Worm (Caenorhabditis elegans) whole organism, L2 larva: ENCODE data around the gene ZK899.2.

ENCODE experiments used
- C34F6.9 ChIP-seq: fragments of 150-350 bp; optimal IDR thresholded peaks from 2 replicates; lab custom pipeline; 2014; ENCODE audit warnings: missing biosample characterization, missing genetic modification characterization
- F13H6.1 ChIP-seq: sonication (generic microtip); optimal IDR thresholded peaks from 2 replicates; lab custom pipeline; 2016; ENCODE audit warnings: missing genetic modification characterization, missing compliant biosample characterization
- R02D3.7 ChIP-seq: fragments of 150-350 bp; optimal IDR thresholded peaks from 2 replicates; lab custom pipeline; 2014; ENCODE audit warnings: missing biosample characterization, missing genetic modification characterization
- Y55F3AM.14 ChIP-seq: fragments of 200-800 bp; sonication (Bioruptor generic); optimal IDR thresholded peaks from 2 replicates; lab custom pipeline; 2018; ENCODE audit warnings: mild to moderate bottlenecking, missing genetic modification characterization, missing compliant biosample characterization
- ZK546.5 ChIP-seq: sonication (generic microtip); optimal IDR thresholded peaks from 2 replicates; lab custom pipeline; 2017; ENCODE audit warnings: missing biosample characterization, missing genetic modification characterization
- alr-1 ChIP-seq: fragments of 150-350 bp; optimal IDR thresholded peaks from 2 replicates; lab custom pipeline; 2014; ENCODE audit warnings: missing biosample characterization, missing genetic modification characterization
- aly-2 ChIP-seq: fragments of 150-350 bp; optimal IDR thresholded peaks from 2 replicates; lab custom pipeline; 2014; ENCODE audit warnings: missing biosample characterization, missing genetic modification characterization
- ama-1 ChIP-seq: fragments of 150-350 bp; optimal IDR thresholded peaks from 2 replicates; lab custom pipeline; 2018; ENCODE audit warnings: inconsistent platforms
- blmp-1 ChIP-seq: sonication (generic microtip); optimal IDR thresholded peaks from 2 replicates; lab custom pipeline; 2017; ENCODE audit warnings: missing genetic modification characterization, mild to moderate bottlenecking, missing compliant biosample characterization, antibody characterized with exemption, moderate library complexity; ENCODE audit not compliant: insufficient read depth
- ceh-16 ChIP-seq: fragments of 150-350 bp; optimal IDR thresholded peaks from 2 replicates; lab custom pipeline; 2014; ENCODE audit warnings: missing biosample characterization, missing genetic modification characterization
- ceh-82 ChIP-seq: fragments of 150-350 bp; optimal IDR thresholded peaks from 2 replicates; lab custom pipeline; 2014; ENCODE audit warnings: missing biosample characterization, missing genetic modification characterization
- crh-2 ChIP-seq: sonication (generic microtip); optimal IDR thresholded peaks from 2 replicates; lab custom pipeline; 2017; ENCODE audit warnings: missing biosample characterization, missing genetic modification characterization
- dmd-4 ChIP-seq: sonication (generic microtip); optimal IDR thresholded peaks from 2 replicates; lab custom pipeline; 2017; ENCODE audit warnings: missing biosample characterization, missing genetic modification characterization
- egl-27 ChIP-seq: sonication (generic microtip); optimal IDR thresholded peaks from 3 replicates; lab custom pipeline; 2017; ENCODE audit warnings: missing biosample characterization, missing genetic modification reagents, missing genetic modification characterization
- elt-1 ChIP-seq: fragments of 150-350 bp; optimal IDR thresholded peaks from 2 replicates; lab custom pipeline; 2014; ENCODE audit warnings: missing biosample characterization, missing genetic modification characterization
- elt-3 ChIP-seq: sonication (generic microtip); optimal IDR thresholded peaks from 2 replicates; lab custom pipeline; 2017; ENCODE audit warnings: missing biosample characterization, missing genetic modification characterization
- fos-1 ChIP-seq: fragments of 150-350 bp; optimal IDR thresholded peaks from 2 replicates; lab custom pipeline; 2014; ENCODE audit warnings: missing biosample characterization, missing genetic modification characterization
- gmeb-1 ChIP-seq: fragments of 150-350 bp; optimal IDR thresholded peaks from 2 replicates; lab custom pipeline; 2014; ENCODE audit warnings: missing biosample characterization, missing genetic modification characterization
- lin-11 ChIP-seq: fragments of 150-350 bp; sonication (generic microtip); optimal IDR thresholded peaks from 2 replicates; lab custom pipeline; 2014; ENCODE audit warnings: missing biosample characterization, missing genetic modification characterization, inconsistent platforms, mixed read lengths
- lsy-2 ChIP-seq, 2 experiments: fragments of 150-350 bp in 1 of 2; sonication (generic microtip) in 1 of 2; optimal IDR thresholded peaks; 2 replicates each; lab custom pipeline; 2014 to 2017; ENCODE audit warnings: missing biosample characterization in 2 of 2, missing genetic modification characterization in 2 of 2
- mab-5 ChIP-seq: fragments of 150-350 bp; optimal IDR thresholded peaks from 2 replicates; lab custom pipeline; 2014; ENCODE audit warnings: missing biosample characterization, missing genetic modification characterization
- mbf-1 ChIP-seq: sonication (generic microtip); optimal IDR thresholded peaks from 2 replicates; lab custom pipeline; 2017; ENCODE audit warnings: missing biosample characterization, missing genetic modification characterization
- nhr-10 ChIP-seq: sonication (generic microtip); optimal IDR thresholded peaks from 2 replicates; lab custom pipeline; 2017; ENCODE audit warnings: missing biosample characterization, missing genetic modification characterization
- nhr-11 ChIP-seq: fragments of 150-350 bp; optimal IDR thresholded peaks from 2 replicates; lab custom pipeline; 2014; ENCODE audit warnings: missing biosample characterization, missing genetic modification characterization
- nhr-129 ChIP-seq: fragments of 150-350 bp; optimal IDR thresholded peaks from 2 replicates; lab custom pipeline; 2014; ENCODE audit warnings: missing biosample characterization, missing genetic modification characterization
- nhr-21 ChIP-seq: fragments of 150-350 bp; optimal IDR thresholded peaks from 2 replicates; lab custom pipeline; 2014; ENCODE audit warnings: missing biosample characterization, missing genetic modification characterization
- nhr-23 ChIP-seq: fragments of 150-350 bp; optimal IDR thresholded peaks from 2 replicates; lab custom pipeline; 2014; ENCODE audit warnings: missing biosample characterization, missing genetic modification reagents, missing genetic modification characterization
- nhr-237 ChIP-seq: fragments of 150-350 bp; optimal IDR thresholded peaks from 2 replicates; lab custom pipeline; 2014; ENCODE audit warnings: missing biosample characterization, missing genetic modification characterization
- nhr-25 ChIP-seq: fragments of 150-350 bp; sonication (generic microtip); optimal IDR thresholded peaks from 3 replicates; lab custom pipeline; 2014; ENCODE audit warnings: missing biosample characterization, missing genetic modification characterization
- nhr-6 ChIP-seq: fragments of 150-350 bp; optimal IDR thresholded peaks from 2 replicates; lab custom pipeline; 2014; ENCODE audit warnings: missing biosample characterization, missing genetic modification characterization
- nhr-77 ChIP-seq: fragments of 150-350 bp; optimal IDR thresholded peaks from 2 replicates; lab custom pipeline; 2014; ENCODE audit warnings: missing biosample characterization, missing genetic modification characterization
- sem-4 ChIP-seq: fragments of 150-350 bp; optimal IDR thresholded peaks from 2 replicates; lab custom pipeline; 2014; ENCODE audit warnings: missing biosample characterization, missing genetic modification reagents, missing genetic modification characterization
- skn-1 ChIP-seq: sonication (generic microtip); optimal IDR thresholded peaks from 2 replicates; lab custom pipeline; 2017; ENCODE audit warnings: missing biosample characterization, missing genetic modification characterization
- sma-3 ChIP-seq: sonication (generic microtip); optimal IDR thresholded peaks from 2 replicates; lab custom pipeline; 2016; ENCODE audit warnings: missing genetic modification reagents, missing genetic modification characterization, missing compliant biosample characterization
- sma-9 ChIP-seq, 2 experiments: fragments of 150-350 bp in 1 of 2; sonication (generic microtip) in 1 of 2; optimal IDR thresholded peaks; 2 replicates each; lab custom pipeline; 2014 to 2016; ENCODE audit warnings: missing genetic modification characterization in 2 of 2, mild to moderate bottlenecking in 1 of 2, missing biosample characterization in 1 of 2, missing compliant biosample characterization in 1 of 2, missing genetic modification reagents in 1 of 2, moderate library complexity in 1 of 2
- snpc-4 ChIP-seq: fragments of 150-350 bp; optimal IDR thresholded peaks from 2 replicates; lab custom pipeline; 2014; ENCODE audit warnings: missing biosample characterization, missing genetic modification characterization
- unc-39 ChIP-seq: fragments of 150-350 bp; optimal IDR thresholded peaks from 2 replicates; lab custom pipeline; 2014; ENCODE audit warnings: missing biosample characterization, missing genetic modification characterization
- unc-55 ChIP-seq: fragments of 150-350 bp; sonication (generic microtip); optimal IDR thresholded peaks from 3 replicates; lab custom pipeline; 2014; ENCODE audit warnings: missing biosample characterization, missing genetic modification reagents, missing genetic modification characterization
- unc-62 ChIP-seq: fragments of 150-350 bp; optimal IDR thresholded peaks from 2 replicates; lab custom pipeline; 2014; ENCODE audit warnings: missing biosample characterization, missing genetic modification reagents, missing genetic modification characterization
- zag-1 ChIP-seq: fragments of 150-350 bp; optimal IDR thresholded peaks from 2 replicates; lab custom pipeline; 2014; ENCODE audit warnings: missing biosample characterization, missing genetic modification characterization
- ztf-1 ChIP-seq: fragments of 200-800 bp; sonication (Bioruptor generic); conservative IDR thresholded peaks from 2 replicates; pipeline ENCODE4 v1.3.6; 2022; ENCODE audit warnings: missing genetic modification characterization, missing compliant biosample characterization
- ztf-11 ChIP-seq: sonication (generic microtip); optimal IDR thresholded peaks from 2 replicates; lab custom pipeline; 2017; ENCODE audit warnings: missing biosample characterization, missing genetic modification characterization
- ztf-4 ChIP-seq: fragments of 150-350 bp; optimal IDR thresholded peaks from 2 replicates; lab custom pipeline; 2014; ENCODE audit warnings: missing biosample characterization, missing genetic modification characterization

The ZK899.2 gene

DNA sequence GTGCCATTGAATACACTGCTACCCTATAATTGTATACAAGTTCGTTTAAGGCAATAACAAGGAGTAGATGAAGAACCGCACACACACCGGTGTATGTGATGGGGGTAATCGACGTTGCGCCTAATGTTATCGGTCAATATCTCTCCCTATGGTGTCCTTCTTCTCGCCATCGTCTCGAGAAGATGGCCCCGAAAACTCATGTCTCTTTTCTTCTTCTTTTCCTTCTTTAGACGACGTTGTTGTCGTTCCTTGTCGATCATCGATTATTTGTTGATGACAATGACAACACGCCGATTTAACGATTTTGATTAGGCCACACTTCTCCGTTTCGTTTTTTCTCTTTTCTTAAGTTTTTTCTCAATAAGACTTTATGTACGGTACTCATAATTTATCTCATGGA, 42.7 kb downstream of the ZK899.2 start:
- TF ChIP-seq nhr-23: no peak
- TF ChIP-seq F13H6.1 (tag; lab: Kevin White, UChicago): no peak
- TF ChIP-seq unc-55: no peak
- no peak for TF ChIP-seq skn-1 (tag; lab: Kevin White, UChicago)
- no peak for TF ChIP-seq aly-2 (tag; lab: Kevin White, UChicago)
- no peak for TF ChIP-seq ztf-11
- TF ChIP-seq nhr-25 (tag; lab: Kevin White, UChicago): peak; percentile 37
- no peak for TF ChIP-seq mab-5
- TF ChIP-seq nhr-21 (tag; lab: Kevin White, UChicago): peak; percentile 53
- no peak for TF ChIP-seq sem-4
- TF ChIP-seq ama-1 (lab: Kevin White, UChicago): no peak
- TF ChIP-seq ceh-16 (tag; lab: Kevin White, UChicago): no peak
- TF ChIP-seq zag-1 (tag; lab: Kevin White, UChicago): no peak
- no peak for TF ChIP-seq nhr-11 (tag; lab: Kevin White, UChicago)
- TF ChIP-seq sma-3 (GFP tag; lab: Kevin White, UChicago): peak; percentile 35
- no peak for TF ChIP-seq unc-39 (tag; lab: Kevin White, UChicago)
- no peak for TF ChIP-seq elt-3 (tag; lab: Kevin White, UChicago)
- no peak for TF ChIP-seq blmp-1
- TF ChIP-seq ztf-1 (GFP tag; lab: Robert Waterston, UW): no peak
- no peak for TF ChIP-seq ztf-4 (tag; lab: Kevin White, UChicago)
- no peak for TF ChIP-seq egl-27 (tag; lab: Kevin White, UChicago)
- TF ChIP-seq gmeb-1 (tag; lab: Kevin White, UChicago): no peak
- no peak for TF ChIP-seq crh-2
- TF ChIP-seq sma-9 (GFP tag; optimal IDR thresholded peaks at IDR 0.05; lab: Kevin White, UChicago): peak; percentile 32
- TF ChIP-seq sma-9 (tag; optimal IDR thresholded peaks at IDR 0.05; lab: Kevin White, UChicago): no peak
- no peak for TF ChIP-seq fos-1 (tag; lab: Kevin White, UChicago)
- TF ChIP-seq elt-1 (tag; lab: Kevin White, UChicago): no peak
- TF ChIP-seq lin-11 (tag; lab: Kevin White, UChicago): no peak
- TF ChIP-seq ceh-82 (tag; lab: Kevin White, UChicago): no peak
- TF ChIP-seq unc-62: no peak
- no peak for TF ChIP-seq nhr-237 (tag; lab: Kevin White, UChicago)
- no peak for TF ChIP-seq mbf-1 (tag; lab: Kevin White, UChicago)
- no peak for TF ChIP-seq lsy-2 (tag; optimal IDR thresholded peaks at IDR 0.05; lab: Kevin White, UChicago)
- peak; percentile 15 for TF ChIP-seq nhr-129 (tag; lab: Kevin White, UChicago)

DNA sequence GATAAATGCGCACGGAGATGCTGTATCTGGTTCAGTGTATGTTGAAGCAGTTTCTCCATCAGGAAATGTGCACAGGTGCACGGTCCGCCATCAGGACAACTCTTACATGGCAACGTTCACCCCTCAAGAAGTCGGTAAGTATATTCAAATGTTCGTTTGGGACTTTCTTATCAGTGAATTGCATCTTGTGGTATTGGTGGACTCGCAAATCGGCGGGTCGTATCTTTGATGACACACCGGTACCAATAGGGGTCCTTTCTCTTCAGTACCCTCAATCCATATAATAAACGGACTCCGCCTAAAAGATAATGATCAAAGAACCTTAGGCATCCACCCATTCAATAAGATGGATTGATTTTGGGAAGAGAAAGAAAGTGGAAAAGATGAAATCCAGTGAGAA, 45.9 kb downstream of the ZK899.2 start:
- TF ChIP-seq ceh-16 (tag; lab: Kevin White, UChicago) (peak; percentile 36), elt-1 (tag; lab: Kevin White, UChicago) (peak; percentile 78), nhr-129 (tag; lab: Kevin White, UChicago) (no peak), aly-2 (tag; lab: Kevin White, UChicago) (no peak)

DNA sequence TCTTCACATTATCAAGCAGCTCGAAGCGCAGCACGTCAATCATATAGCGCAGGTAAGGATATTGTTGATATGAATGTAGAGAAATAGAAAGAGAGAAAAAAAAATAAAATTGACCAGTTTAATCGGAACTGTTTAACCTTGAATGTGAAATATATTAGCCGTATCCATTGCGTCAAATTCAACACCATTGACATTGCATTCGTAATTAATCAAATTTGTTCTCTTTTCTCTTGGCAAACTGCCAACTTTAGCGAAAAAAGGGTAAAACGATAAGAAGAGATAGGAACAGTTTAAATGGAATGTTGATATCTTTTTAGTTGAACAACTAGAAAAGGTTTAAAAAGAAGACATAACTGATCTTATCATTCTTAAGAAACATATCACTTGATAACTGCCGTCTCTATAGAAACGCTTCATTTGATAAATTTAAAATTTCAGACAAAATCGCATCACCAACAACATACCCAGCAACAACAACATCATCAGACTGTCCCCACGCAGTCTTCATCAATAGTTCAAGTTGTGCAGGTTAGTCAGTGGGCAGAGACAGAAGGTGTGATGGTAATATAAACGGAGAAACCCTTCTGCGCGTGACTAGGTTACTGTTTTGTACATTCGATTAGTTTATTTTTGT, 48.1 kb downstream of the ZK899.2 start:
- peak; percentile 22 for TF ChIP-seq F13H6.1 (tag; lab: Kevin White, UChicago)
- no peak for TF ChIP-seq sem-4
- TF ChIP-seq ztf-1 (GFP tag; lab: Robert Waterston, UW): no peak
- TF ChIP-seq sma-3 (GFP tag; lab: Kevin White, UChicago): peak; percentile 82
- peak; percentile 88 for TF ChIP-seq sma-9 (GFP tag; optimal IDR thresholded peaks at IDR 0.05; lab: Kevin White, UChicago)
- TF ChIP-seq sma-9 (tag; optimal IDR thresholded peaks at IDR 0.05; lab: Kevin White, UChicago): no peak
- no peak for TF ChIP-seq nhr-237 (tag; lab: Kevin White, UChicago)
- no peak for TF ChIP-seq Y55F3AM.14 (GFP tag; lab: Kevin White, UChicago)
- no peak for TF ChIP-seq gmeb-1 (tag; lab: Kevin White, UChicago)
- TF ChIP-seq zag-1 (tag; lab: Kevin White, UChicago): no peak
- peak; percentile 21 for TF ChIP-seq C34F6.9 (tag; lab: Kevin White, UChicago)
- TF ChIP-seq unc-62: no peak
- TF ChIP-seq elt-1 (tag; lab: Kevin White, UChicago): no peak
- TF ChIP-seq elt-3 (tag; lab: Kevin White, UChicago): no peak
- TF ChIP-seq blmp-1: peak; percentile 71
- no peak for TF ChIP-seq nhr-23
- no peak for TF ChIP-seq dmd-4 (tag; lab: Kevin White, UChicago)
- no peak for TF ChIP-seq ztf-4 (tag; lab: Kevin White, UChicago)
- TF ChIP-seq lsy-2 (tag; optimal IDR thresholded peaks at IDR 0.05; lab: Kevin White, UChicago): peak in 1 of 2 experiments; percentile 26
- no peak for TF ChIP-seq unc-55
- TF ChIP-seq nhr-10 (tag; lab: Kevin White, UChicago): no peak
- TF ChIP-seq egl-27 (tag; lab: Kevin White, UChicago): peak; percentile 66
- TF ChIP-seq skn-1 (tag; lab: Kevin White, UChicago): no peak
- peak; percentile 3 for TF ChIP-seq fos-1 (tag; lab: Kevin White, UChicago)
- TF ChIP-seq snpc-4 (tag; lab: Kevin White, UChicago): no peak
- peak; percentile 88 for TF ChIP-seq nhr-25 (tag; lab: Kevin White, UChicago)
- TF ChIP-seq alr-1 (tag; lab: Kevin White, UChicago): no peak
- no peak for TF ChIP-seq ZK546.5 (tag; lab: Kevin White, UChicago)
- peak; percentile 38 for TF ChIP-seq nhr-6 (tag; lab: Kevin White, UChicago)
- TF ChIP-seq nhr-21 (tag; lab: Kevin White, UChicago): peak; percentile 79
- no peak for TF ChIP-seq R02D3.7 (tag; lab: Kevin White, UChicago)
- peak; percentile 26 for TF ChIP-seq ceh-16 (tag; lab: Kevin White, UChicago)
- TF ChIP-seq nhr-129 (tag; lab: Kevin White, UChicago): peak; percentile 22
- peak; percentile 63 for TF ChIP-seq crh-2
- TF ChIP-seq nhr-77 (tag; lab: Kevin White, UChicago): no peak
